Fruit fly (Drosophila melanogaster) Kc167 (cell line): Measurements from ENCODE around the gene CG3345.

Source experiments
- Myc ChIP-seq: fragments of >200 bp; optimal IDR thresholded peaks from 2 replicates; lab custom pipeline; 2017; ENCODE audit warnings: missing external identifiers
- Sin3A ChIP-seq: fragments of >200 bp; optimal IDR thresholded peaks from 2 replicates; lab custom pipeline; 2018; ENCODE audit warnings: missing external identifiers
- h ChIP-seq: fragments of >200 bp; optimal IDR thresholded peaks from 3 replicates; lab custom pipeline; 2018; ENCODE audit warnings: missing external identifiers
- insv ChIP-seq: fragments of >200 bp; optimal IDR thresholded peaks from 3 replicates; lab custom pipeline; 2018; ENCODE audit warnings: missing external identifiers
- psq ChIP-seq: fragments of >200 bp; optimal IDR thresholded peaks from 2 replicates; lab custom pipeline; 2017; ENCODE audit warnings: missing external identifiers
- ttk ChIP-seq: sonication (Bioruptor generic); optimal IDR thresholded peaks from 2 replicates; lab custom pipeline; 2017; ENCODE audit warnings: missing external identifiers

Gene CG3345

dm6 chr2L:252174-252573 lies 16.7 kb upstream of the CG3345 start, which contains the start of gene Rpp30:
TSS of gene Rpp30 (minus strand) at chr2L:252373.
- TF ChIP-seq ttk (lab: Kevin White, UChicago), result no peak
- TF ChIP-seq h (lab: Kevin White, UChicago), result no peak
- no peak for TF ChIP-seq Myc (lab: Kevin White, UChicago)
- TF ChIP-seq psq (lab: Kevin White, UChicago), result no peak
- no peak for TF ChIP-seq insv (lab: Kevin White, UChicago)
- TF ChIP-seq Sin3A (lab: Kevin White, UChicago), result no peak

dm6 chr2L:267441-268089 lies 1.3 kb upstream of the CG3345 start, which contains the start of gene CG17075:
TSS of gene CG17075 (minus strand) at chr2L:267505.
- TF ChIP-seq psq (lab: Kevin White, UChicago) (no peak), ttk (lab: Kevin White, UChicago) (no peak)

dm6 chr2L:271553-271952 lies 2.7 kb downstream of the CG3345 start, which contains the start of gene Dus1:
TSS of gene Dus1 (minus strand) at chr2L:271744.
- TF ChIP-seq Sin3A (lab: Kevin White, UChicago), result no peak
- TF ChIP-seq psq (lab: Kevin White, UChicago), result no peak
- no peak for TF ChIP-seq Myc (lab: Kevin White, UChicago)

- no peak for TF ChIP-seq psq (lab: Kevin White, UChicago)
- no peak for TF ChIP-seq insv (lab: Kevin White, UChicago)
- TF ChIP-seq h (lab: Kevin White, UChicago), result no peak
- no peak for TF ChIP-seq ttk (lab: Kevin White, UChicago)
- TF ChIP-seq Myc (lab: Kevin White, UChicago), result no peak
- TF ChIP-seq Sin3A (lab: Kevin White, UChicago), result no peak
Observed at dm6 chr2L:273603-274002, 4.7 kb downstream of the CG3345 start, which contains the start of the genes mbm and CG11555. TSS of gene mbm (minus strand) at chr2L:273715. TSS of gene CG11555 (plus strand) at chr2L:273836.

dm6 chr2L:277122-277671 lies 8.3 kb downstream of the CG3345 start, which contains the start of gene smo:
TSS of gene smo (plus strand) at chr2L:277582.
- no peak for TF ChIP-seq h (lab: Kevin White, UChicago)
- TF ChIP-seq insv (lab: Kevin White, UChicago), result no peak

- TF ChIP-seq Myc (lab: Kevin White, UChicago), result no peak
- no peak for TF ChIP-seq Sin3A (lab: Kevin White, UChicago)
- TF ChIP-seq h (lab: Kevin White, UChicago), result no peak
- no peak for TF ChIP-seq psq (lab: Kevin White, UChicago)
- TF ChIP-seq insv (lab: Kevin White, UChicago), result no peak
- TF ChIP-seq ttk (lab: Kevin White, UChicago), result no peak
Observed at dm6 chr2L:278134-278533, 9.2 kb downstream of the CG3345 start, which contains the start of gene CG17078. TSS of gene CG17078 (minus strand) at chr2L:278234.

- TF ChIP-seq h (lab: Kevin White, UChicago) (no peak), psq (lab: Kevin White, UChicago) (no peak), ttk (lab: Kevin White, UChicago) (no peak), Myc (lab: Kevin White, UChicago) (no peak), insv (lab: Kevin White, UChicago) (no peak), Sin3A (lab: Kevin White, UChicago) (no peak)
Observed at dm6 chr2L:283071-283482, 14.2 kb downstream of the CG3345 start, which contains the start of gene CG11601. TSS of gene CG11601 (minus strand) at chr2L:283269.

dm6 chr2L:285596-286023 lies 16.7 kb downstream of the CG3345 start:
- TF ChIP-seq Myc (lab: Kevin White, UChicago) (no peak), psq (lab: Kevin White, UChicago) (no peak), insv (lab: Kevin White, UChicago) (no peak), h (lab: Kevin White, UChicago) (no peak), ttk (lab: Kevin White, UChicago) (no peak), Sin3A (lab: Kevin White, UChicago) (no peak)

- TF ChIP-seq ttk (lab: Kevin White, UChicago) (no peak), h (lab: Kevin White, UChicago) (no peak), insv (lab: Kevin White, UChicago) (no peak), Sin3A (lab: Kevin White, UChicago) (no peak), Myc (lab: Kevin White, UChicago) (no peak), psq (lab: Kevin White, UChicago) (no peak)
Observed at dm6 chr2L:286421-286820, 17.5 kb downstream of the CG3345 start.

dm6 chr2L:289044-289443 lies 20.2 kb downstream of the CG3345 start, which contains the start of gene Amnionless:
TSS of gene Amnionless (minus strand) at chr2L:289144.
- TF ChIP-seq h (lab: Kevin White, UChicago), result no peak
- TF ChIP-seq ttk (lab: Kevin White, UChicago), result no peak
- no peak for TF ChIP-seq insv (lab: Kevin White, UChicago)
- TF ChIP-seq psq (lab: Kevin White, UChicago), result no peak
- no peak for TF ChIP-seq Myc (lab: Kevin White, UChicago)
- no peak for TF ChIP-seq Sin3A (lab: Kevin White, UChicago)

- no peak for TF ChIP-seq h (lab: Kevin White, UChicago)
- TF ChIP-seq Myc (lab: Kevin White, UChicago), result no peak
- no peak for TF ChIP-seq insv (lab: Kevin White, UChicago)
- TF ChIP-seq ttk (lab: Kevin White, UChicago), result no peak
- TF ChIP-seq psq (lab: Kevin White, UChicago), result no peak
- TF ChIP-seq Sin3A (lab: Kevin White, UChicago), result no peak
Observed at dm6 chr2L:290373-290772, 21.5 kb downstream of the CG3345 start.
